Fruit fly (Drosophila melanogaster): ENCODE data around the gene pasha.

The pasha gene

dm6 chr3R:31627186-31627585 lies 9.4 kb downstream of the pasha start:
- TF ChIP-seq Ets65A (GFP tag) (peak; percentile 39), CG9876 (GFP tag; optimal IDR thresholded peaks at IDR 0.05) (no peak), CG12104 (GFP tag; optimal IDR thresholded peaks at IDR 0.05) (no peak), CG9932 (GFP tag; IDR thresholded peaks at IDR 0.05) (peak; percentile 11; the same call in 1 of the 2 replicates), CG34224 (GFP tag; IDR thresholded peaks at IDR 0.05; ENCODE audit: partially characterized antibody) (no peak), Meics (GFP tag; optimal IDR thresholded peaks at IDR 0.05) (no peak), bsh (GFP tag; optimal IDR thresholded peaks at IDR 0.05) (peak in 1 of 2 experiments; percentile 6), oc (tag; optimal IDR thresholded peaks at IDR 0.05) (no peak), CG10979 (tag; optimal IDR thresholded peaks at IDR 0.05) (no peak), Sox102F (GFP tag; optimal IDR thresholded peaks at IDR 0.05) (peak; percentile 26), Scr (GFP tag; IDR thresholded peaks at IDR 0.05; ENCODE audit: partially characterized antibody) (no peak), CG2120 (GFP tag; optimal IDR thresholded peaks at IDR 0.05) (peak; percentile 32), sens (GFP tag) (peak; percentile 77), H2.0 (GFP tag; IDR thresholded peaks at IDR 0.05) (no peak), CG11723 (GFP tag; optimal IDR thresholded peaks at IDR 0.05) (no peak), CG11504 (tag; optimal IDR thresholded peaks at IDR 0.05) (peak; percentile 11), ATbp (GFP tag; optimal IDR thresholded peaks at IDR 0.05) (no peak), vvl (GFP tag; IDR thresholded peaks at IDR 0.05) (peak; percentile 48; the same call in 1 of the 2 replicates), slbo (GFP tag; IDR thresholded peaks at IDR 0.05) (peak; percentile 27; the same call in 1 of the 2 replicates), CG14667 (GFP tag; IDR thresholded peaks at IDR 0.05) (no peak), unpg (GFP tag; optimal IDR thresholded peaks at IDR 0.05) (peak; percentile 26), exex (tag; optimal IDR thresholded peaks at IDR 0.05) (no peak), Rfx (GFP tag; IDR thresholded peaks at IDR 0.05) (peak; percentile 53), al (GFP tag; IDR thresholded peaks at IDR 0.05) (no peak), CG13296 (GFP tag; optimal IDR thresholded peaks at IDR 0.05) (no peak), gem (tag; optimal IDR thresholded peaks at IDR 0.05) (peak; percentile 42), Ptx1 (GFP tag; IDR thresholded peaks at IDR 0.05) (0 out of 2 replicates have a peak, but pooled peaks have one; percentile 12), btn (GFP tag; optimal IDR thresholded peaks at IDR 0.05) (no peak), corto (GFP tag; optimal IDR thresholded peaks at IDR 0.05) (no peak), Trl (optimal IDR thresholded peaks at IDR 0.05) (no peak), Trl (GFP tag; optimal IDR thresholded peaks at IDR 0.05) (no peak), chinmo (GFP tag; IDR thresholded peaks at IDR 0.05; ENCODE audit: partially characterized antibody) (no peak), jigr1 (GFP tag; IDR thresholded peaks at IDR 0.05) (no peak), sisA (GFP tag; IDR thresholded peaks at IDR 0.05) (peak; percentile 36; the same call in 1 of the 2 replicates), CG4424 (GFP tag; optimal IDR thresholded peaks at IDR 0.05) (peak; percentile 3), CG1792 (GFP tag; optimal IDR thresholded peaks at IDR 0.05) (no peak), Optix (GFP tag; IDR thresholded peaks at IDR 0.05) (no peak), Med (GFP tag) (peak; percentile 65), HLH3B (GFP tag; IDR thresholded peaks at IDR 0.05) (0 out of 2 replicates have a peak, but pooled peaks have one; percentile 26), lmd (GFP tag; IDR thresholded peaks at IDR 0.05) (peak; percentile 45), jing (GFP tag; optimal IDR thresholded peaks at IDR 0.05) (no peak), Hr3 (GFP tag; optimal IDR thresholded peaks at IDR 0.05) (peak; percentile 2), ind (GFP tag; optimal IDR thresholded peaks at IDR 0.05) (no peak), Xrp1 (GFP tag; IDR thresholded peaks at IDR 0.05) (peak; percentile 36; the same call in 1 of the 2 replicates), CG18599 (GFP tag; optimal IDR thresholded peaks at IDR 0.05) (peak; percentile 19), dm (GFP tag; optimal IDR thresholded peaks at IDR 0.05) (no peak), row (GFP tag; IDR thresholded peaks at IDR 0.05) (peak; percentile 45), CG7839 (tag; optimal IDR thresholded peaks at IDR 0.05) (peak; percentile 23), CG17568 (GFP tag; optimal IDR thresholded peaks at IDR 0.05) (no peak), klu (GFP tag; IDR thresholded peaks at IDR 0.05) (no peak), gsb-n (tag; optimal IDR thresholded peaks at IDR 0.05) (no peak), Atf3 (GFP tag; optimal IDR thresholded peaks at IDR 0.05) (no peak)

Measured in whole organism, embryonic.